Worm (Caenorhabditis elegans) whole organism, late embryonic: ENCODE data around the gene M03A1.8.

Source experiments
- ama-1 ChIP-seq: fragments of 150-350 bp; optimal IDR thresholded peaks from 2 replicates; lab custom pipeline; 2014
- ceh-45 ChIP-seq: fragments of 200-800 bp; sonication (Bioruptor generic); IDR thresholded peaks from 2 replicates; pipeline ENCODE4 v1.3.6; 2022; ENCODE audit warnings: missing genetic modification reagents, missing genetic modification characterization, missing compliant biosample characterization
- elt-2 ChIP-seq: sonication (generic microtip); optimal IDR thresholded peaks from 2 replicates; lab custom pipeline; 2016; ENCODE audit warnings: missing genetic modification reagents, missing genetic modification characterization, missing compliant biosample characterization
- ets-4 ChIP-seq: sonication (generic microtip); optimal IDR thresholded peaks from 2 replicates; lab custom pipeline; 2016; ENCODE audit warnings: missing genetic modification characterization, missing compliant biosample characterization
- nhr-11 ChIP-seq: fragments of 150-350 bp; optimal IDR thresholded peaks from 2 replicates; lab custom pipeline; 2014; ENCODE audit warnings: missing biosample characterization, missing genetic modification characterization
- pax-1 ChIP-seq: fragments of 150-350 bp; optimal IDR thresholded peaks from 2 replicates; lab custom pipeline; 2014; ENCODE audit warnings: missing biosample characterization, missing genetic modification characterization
- rnt-1 ChIP-seq: sonication (generic microtip); optimal IDR thresholded peaks from 2 replicates; lab custom pipeline; 2016; ENCODE audit warnings: missing genetic modification characterization, missing compliant biosample characterization
- sdc-2 ChIP-seq: sonication (generic microtip); optimal IDR thresholded peaks from 2 replicates; lab custom pipeline; 2016; ENCODE audit warnings: missing genotype, missing genetic modification characterization, missing compliant biosample characterization
- ztf-16 ChIP-seq: sonication (generic microtip); optimal IDR thresholded peaks from 2 replicates; lab custom pipeline; 2017; ENCODE audit warnings: missing genetic modification characterization, missing compliant biosample characterization

ce11 chrII:4598815-4599214 is 38.7 kb downstream of the M03A1.8 start:
- TF ChIP-seq sdc-2 (tag; lab: Kevin White, UChicago) (no peak), ama-1 (no peak), ceh-45 (GFP tag; lab: Robert Waterston, UW) (no peak), ztf-16 (tag; lab: Kevin White, UChicago) (no peak), pax-1 (tag; lab: Kevin White, UChicago) (no peak), ets-4 (tag; lab: Kevin White, UChicago) (no peak), elt-2 (tag; lab: Kevin White, UChicago) (peak; percentile 49), rnt-1 (tag; lab: Kevin White, UChicago) (no peak), nhr-11 (tag; lab: Kevin White, UChicago) (no peak)
